Fruit fly (Drosophila melanogaster): ENCODE measurements around the gene ru.

The ru gene

dm6 chr3L:1342133-1342580 is 28.3 kb upstream of the ru start, which contains the start of gene indra (continued):
- TF ChIP-seq CG42726 (GFP tag; IDR thresholded peaks at IDR 0.05; ENCODE audit: partially characterized antibody) (no peak), CG11093 (GFP tag; IDR thresholded peaks at IDR 0.05) (no peak), eyg (GFP tag; optimal IDR thresholded peaks at IDR 0.05) (peak; percentile 14), PHDP (tag; optimal IDR thresholded peaks at IDR 0.05) (peak; percentile 64), CG34376 (GFP tag; optimal IDR thresholded peaks at IDR 0.05) (no peak), CG10321 (GFP tag; IDR thresholded peaks at IDR 0.05) (no peak), Deaf1 (tag; optimal IDR thresholded peaks at IDR 0.05) (no peak), usp (GFP tag; optimal IDR thresholded peaks at IDR 0.05) (no peak), Nf-YA (GFP tag; IDR thresholded peaks at IDR 0.05) (no peak), sqz (GFP tag; optimal IDR thresholded peaks at IDR 0.05) (peak; percentile 92), Atf6 (GFP tag; IDR thresholded peaks at IDR 0.05) (peak; percentile 44; the same call in 1 of the 2 replicates), CG10543 (GFP tag; optimal IDR thresholded peaks at IDR 0.05) (peak; percentile 44), CG34422 (GFP tag; IDR thresholded peaks at IDR 0.05) (peak; percentile 19; the same call in 1 of the 3 replicates), al (GFP tag; IDR thresholded peaks at IDR 0.05) (0 out of 2 replicates have a peak, but pooled peaks have one; percentile 26), fd3F (GFP tag; optimal IDR thresholded peaks at IDR 0.05) (peak; percentile 11), CG5953 (GFP tag; IDR thresholded peaks at IDR 0.05) (no peak), fd102C (GFP tag; optimal IDR thresholded peaks at IDR 0.05) (no peak), Awh (GFP tag; IDR thresholded peaks at IDR 0.05) (no peak), CG12104 (GFP tag; optimal IDR thresholded peaks at IDR 0.05) (peak; percentile 49), CG7372 (GFP tag; IDR thresholded peaks at IDR 0.05) (peak; percentile 26; the same call in 1 of the 2 replicates), CG31224 (GFP tag; IDR thresholded peaks at IDR 0.05) (no peak), Kr (GFP tag; optimal IDR thresholded peaks at IDR 0.05) (no peak), chinmo (GFP tag; IDR thresholded peaks at IDR 0.05; ENCODE audit: partially characterized antibody) (no peak), gsb (GFP tag; IDR thresholded peaks at IDR 0.05) (no peak), grn (GFP tag; optimal IDR thresholded peaks at IDR 0.05) (no peak), CG10979 (tag; optimal IDR thresholded peaks at IDR 0.05) (peak; percentile 21), sd (tag; optimal IDR thresholded peaks at IDR 0.05) (no peak), CG14710 (tag; optimal IDR thresholded peaks at IDR 0.05) (peak; percentile 69), HHEX (GFP tag; optimal IDR thresholded peaks at IDR 0.05) (no peak), CG32532 (GFP tag; IDR thresholded peaks at IDR 0.05) (peak; percentile 43; the same call in 1 of the 2 replicates), CG13624 (GFP tag; optimal IDR thresholded peaks at IDR 0.05) (peak; percentile 76), CG12299 (tag; optimal IDR thresholded peaks at IDR 0.05) (no peak), insv (GFP tag; optimal IDR thresholded peaks at IDR 0.05) (peak in 1 of 2 experiments; percentile 54), CG9215 (GFP tag; IDR thresholded peaks at IDR 0.05) (peak; percentile 55; the same call in 1 of the 2 replicates), CG3847 (GFP tag; IDR thresholded peaks at IDR 0.05) (peak; percentile 48), CG8281 (tag; optimal IDR thresholded peaks at IDR 0.05) (no peak), HLH4C (GFP tag; IDR thresholded peaks at IDR 0.05; ENCODE audit: partially characterized antibody) (peak; percentile 46; the same call in 2 of the 3 replicates), Ravus (GFP tag; IDR thresholded peaks at IDR 0.05) (no peak), CG1602 (GFP tag; optimal IDR thresholded peaks at IDR 0.05) (peak; percentile 58), Ptx1 (GFP tag; IDR thresholded peaks at IDR 0.05) (peak; percentile 54), CG30020 (tag; optimal IDR thresholded peaks at IDR 0.05) (peak; percentile 59), onecut (GFP tag; IDR thresholded peaks at IDR 0.05) (no peak), CG4854 (GFP tag; optimal IDR thresholded peaks at IDR 0.05) (peak; percentile 47), ind (GFP tag; optimal IDR thresholded peaks at IDR 0.05) (peak; percentile 56), CG4282 (GFP tag; optimal IDR thresholded peaks at IDR 0.05) (no peak), CG18011 (GFP tag; optimal IDR thresholded peaks at IDR 0.05) (peak; percentile 78), Sry-β (GFP tag; optimal IDR thresholded peaks at IDR 0.05) (no peak), CG10959 (GFP tag; IDR thresholded peaks at IDR 0.05) (no peak), ac (GFP tag; optimal IDR thresholded peaks at IDR 0.05) (no peak), Gsc (GFP tag; IDR thresholded peaks at IDR 0.05) (no peak), H2.0 (GFP tag; IDR thresholded peaks at IDR 0.05) (no peak)

Measured in whole organism, embryonic.